Worm (Caenorhabditis elegans): ENCODE data around the gene snn-1.

DNA sequence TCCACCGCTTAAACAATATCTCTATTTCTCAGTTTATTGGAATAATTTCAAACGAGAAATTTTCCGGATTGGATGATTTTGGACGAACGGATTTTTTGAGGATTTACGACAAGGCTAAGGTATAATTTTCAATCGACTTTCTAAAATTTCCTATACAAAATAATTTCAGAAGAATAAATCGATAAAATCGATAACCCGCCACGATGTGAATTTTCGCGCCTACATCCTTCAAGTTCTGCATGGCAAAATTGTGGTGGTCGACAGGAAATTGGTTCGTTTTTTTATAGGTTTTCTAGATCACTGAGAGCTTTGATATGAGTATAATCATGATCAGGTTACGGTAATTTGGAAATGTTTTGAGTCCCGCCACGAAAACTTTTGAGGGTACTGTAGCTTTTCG is 20.1 kb upstream of the snn-1 start:
- TF ChIP-seq ztf-29 (GFP tag; IDR thresholded peaks at IDR 0.05) (no peak), ref-1 (GFP tag; conservative IDR thresholded peaks at IDR 0.05) (no peak), T22C8.4 (GFP tag; IDR thresholded peaks at IDR 0.05) (0 out of 2 replicates have a peak, but pooled peaks have one; percentile 52), med-1 (GFP tag; optimal IDR thresholded peaks at IDR 0.05; ENCODE audit: insufficient read depth) (no peak), cog-1 (tag; optimal IDR thresholded peaks at IDR 0.05) (no peak), flt-1 (GFP tag; IDR thresholded peaks at IDR 0.05) (no peak), ztf-23 (GFP tag; IDR thresholded peaks at IDR 0.05) (no peak), tab-1 (GFP tag; IDR thresholded peaks at IDR 0.05) (no peak)

Data from whole organism, midembryonic.